Fruit fly (Drosophila melanogaster) whole organism, embryonic: Measurements from ENCODE around the gene kis.

Source experiments
- CG10979 ChIP-seq: fragments of 200-800 bp; sonication (Bioruptor generic); optimal IDR thresholded peaks from 2 replicates; lab custom pipeline; 2018; ENCODE audit warnings: missing biosample characterization, mild to moderate bottlenecking, missing genetic modification characterization, moderate library complexity
- CG13624 ChIP-seq: fragments of 200-800 bp; sonication (Bioruptor generic); optimal IDR thresholded peaks from 2 replicates; lab custom pipeline; 2016; ENCODE audit warnings: missing biosample characterization, missing genetic modification characterization
- CG16815 ChIP-seq: fragments of 200-800 bp; sonication (Bioruptor generic); optimal IDR thresholded peaks from 3 replicates; lab custom pipeline; 2017; ENCODE audit warnings: missing biosample characterization, mild to moderate bottlenecking, missing genetic modification characterization
- CG16863 ChIP-seq: fragments of 200-800 bp; sonication (Bioruptor generic); optimal IDR thresholded peaks from 3 replicates; lab custom pipeline; 2016; ENCODE audit warnings: missing biosample characterization, missing genetic modification characterization
- CG17361 ChIP-seq: fragments of 200-800 bp; sonication (Bioruptor generic); IDR thresholded peaks from 3 replicates; pipeline ENCODE4 v1.3.6; 2022; ENCODE audit warnings: missing biosample characterization, missing genetic modification characterization
- CG17612 ChIP-seq: fragments of 200-800 bp; sonication (Bioruptor generic); IDR thresholded peaks from 2 replicates; pipeline ENCODE4 v1.3.6; 2022; ENCODE audit warnings: missing biosample characterization, missing genetic modification characterization
- CG31441 ChIP-seq: fragments of 200-800 bp; sonication (Bioruptor generic); IDR thresholded peaks from 2 replicates; pipeline ENCODE4 v1.3.6; 2022; ENCODE audit warnings: missing biosample characterization, missing genetic modification characterization
- CG3163 ChIP-seq: fragments of 200-800 bp; sonication (Bioruptor generic); optimal IDR thresholded peaks from 3 replicates; lab custom pipeline; 2016; ENCODE audit warnings: missing biosample characterization, missing genetic modification characterization
- CG4404 ChIP-seq: fragments of 200-800 bp; sonication (Bioruptor generic); IDR thresholded peaks from 2 replicates; pipeline ENCODE4 v1.3.6; 2022; ENCODE audit warnings: missing biosample characterization, missing genetic modification characterization
- CG6175 ChIP-seq: fragments of 200-800 bp; sonication (Bioruptor generic); IDR thresholded peaks from 3 replicates; pipeline ENCODE4 v1.3.6; 2022; ENCODE audit warnings: missing biosample characterization, missing genetic modification characterization
- CG7928 ChIP-seq: fragments of 200-800 bp; sonication (Bioruptor generic); optimal IDR thresholded peaks from 2 replicates; lab custom pipeline; 2017; ENCODE audit warnings: missing biosample characterization, mild to moderate bottlenecking, missing genetic modification characterization
- CG8359 ChIP-seq: fragments of 200-800 bp; sonication (Bioruptor generic); optimal IDR thresholded peaks from 2 replicates; lab custom pipeline; 2017; ENCODE audit warnings: missing biosample characterization, mild to moderate bottlenecking, missing genetic modification characterization, borderline replicate concordance
- CG8765 ChIP-seq: fragments of 200-800 bp; sonication (Bioruptor generic); IDR thresholded peaks from 2 replicates; pipeline ENCODE4 v1.3.6; 2022; ENCODE audit warnings: missing biosample characterization, missing genetic modification characterization
- CG9437 ChIP-seq: fragments of 200-800 bp; sonication (Bioruptor generic); optimal IDR thresholded peaks from 2 replicates; lab custom pipeline; 2018; ENCODE audit warnings: missing biosample characterization, mild to moderate bottlenecking, missing genetic modification characterization
- Dll ChIP-seq: fragments of 200-800 bp; sonication (Bioruptor generic); IDR thresholded peaks from 4 replicates; pipeline ENCODE4 v1.3.6; 2022; ENCODE audit warnings: missing biosample characterization, missing genetic modification characterization; ENCODE audit not compliant: partially characterized antibody
- Ets65A ChIP-seq: fragments of 200-800 bp; sonication (Bioruptor generic); peaks from one replicate; lab custom pipeline; 2016; ENCODE audit warnings: missing biosample characterization, missing genetic modification characterization
- H15 ChIP-seq: fragments of 200-800 bp; sonication (Bioruptor generic); IDR thresholded peaks from 3 replicates; pipeline ENCODE4 v1.3.6; 2022; ENCODE audit warnings: missing biosample characterization, missing genetic modification characterization
- Hmx ChIP-seq: fragments of 200-800 bp; sonication (Bioruptor generic); optimal IDR thresholded peaks from 2 replicates; lab custom pipeline; 2016; ENCODE audit warnings: missing biosample characterization, missing genetic modification characterization
- Hr51 ChIP-seq, 2 experiments: fragments of 200-800 bp; sonication (Bioruptor generic); optimal IDR thresholded peaks; 2 replicates in 1 of 2; 3 replicates in 1 of 2; lab custom pipeline; 2016 to 2018; ENCODE audit warnings: missing biosample characterization in 2 of 2, missing genetic modification characterization in 2 of 2, mild to moderate bottlenecking in 1 of 2, moderate library complexity in 1 of 2
- MESR4 ChIP-seq: fragments of 200-800 bp; sonication (Bioruptor generic); optimal IDR thresholded peaks from 2 replicates; lab custom pipeline; 2018; ENCODE audit warnings: missing biosample characterization, mild to moderate bottlenecking, missing genetic modification characterization, moderate library complexity
- MTF-1 ChIP-seq: fragments of 200-800 bp; sonication (Bioruptor generic); optimal IDR thresholded peaks from 2 replicates; lab custom pipeline; 2018; ENCODE audit warnings: missing biosample characterization, mild to moderate bottlenecking, missing genetic modification characterization, borderline replicate concordance
- Max ChIP-seq: fragments of 200-800 bp; sonication (Bioruptor generic); optimal IDR thresholded peaks from 2 replicates; lab custom pipeline; 2016; ENCODE audit warnings: missing biosample characterization, mild to moderate bottlenecking, missing genetic modification characterization
- Opbp ChIP-seq: fragments of 200-800 bp; sonication (Bioruptor generic); IDR thresholded peaks from 3 replicates; pipeline ENCODE4 v1.3.6; 2022; ENCODE audit warnings: missing biosample characterization, missing genetic modification characterization; ENCODE audit not compliant: partially characterized antibody
- PHDP ChIP-seq: fragments of 200-800 bp; sonication (Bioruptor generic); optimal IDR thresholded peaks from 3 replicates; lab custom pipeline; 2018; ENCODE audit warnings: missing biosample characterization, mild to moderate bottlenecking, missing genetic modification characterization, moderate library complexity
- Poxn ChIP-seq: fragments of 200-800 bp; sonication (Bioruptor generic); IDR thresholded peaks from 2 replicates; pipeline ENCODE4 v1.3.6; 2022; ENCODE audit warnings: missing biosample characterization, missing genetic modification characterization
- Rx ChIP-seq: fragments of 200-800 bp; sonication (Bioruptor generic); IDR thresholded peaks from 2 replicates; pipeline ENCODE4 v1.3.6; 2022; ENCODE audit warnings: missing biosample characterization, missing genetic modification characterization
- Stat92E ChIP-seq, 3 experiments: fragments of >200 bp in 2 of 3; fragments of 200-800 bp in 1 of 3; sonication (Bioruptor generic) in 1 of 3; optimal IDR thresholded peaks; 2 replicates each; lab custom pipeline; 2017 to 2019; ENCODE audit warnings: missing biosample characterization in 3 of 3, missing genetic modification characterization in 3 of 3, mild to moderate bottlenecking in 1 of 3, moderate library complexity in 1 of 3
- ac ChIP-seq: fragments of 200-800 bp; sonication (Bioruptor generic); optimal IDR thresholded peaks from 3 replicates; lab custom pipeline; 2017; ENCODE audit warnings: missing biosample characterization, mild to moderate bottlenecking, missing genetic modification characterization
- chm ChIP-seq: fragments of 200-800 bp; sonication (Bioruptor generic); IDR thresholded peaks from 2 replicates; pipeline ENCODE4 v1.3.6; 2022; ENCODE audit warnings: missing biosample characterization, missing genetic modification characterization
- chn ChIP-seq: fragments of 200-800 bp; sonication (Bioruptor generic); optimal IDR thresholded peaks from 2 replicates; lab custom pipeline; 2016; ENCODE audit warnings: missing biosample characterization, missing genetic modification characterization
- corto ChIP-seq: fragments of 200-800 bp; sonication (Bioruptor generic); optimal IDR thresholded peaks from 2 replicates; lab custom pipeline; 2016; ENCODE audit warnings: missing biosample characterization, mild to moderate bottlenecking, missing genetic modification characterization, moderate library complexity
- dmrt99B ChIP-seq: fragments of 200-800 bp; sonication (Bioruptor generic); optimal IDR thresholded peaks from 2 replicates; lab custom pipeline; 2018; ENCODE audit warnings: missing biosample characterization, mild to moderate bottlenecking, missing genetic modification characterization, moderate library complexity
- gem ChIP-seq: fragments of 200-800 bp; sonication (Bioruptor generic); optimal IDR thresholded peaks from 2 replicates; lab custom pipeline; 2019; ENCODE audit warnings: missing biosample characterization, mild to moderate bottlenecking, missing genetic modification characterization, moderate library complexity
- grn ChIP-seq: fragments of 200-800 bp; sonication (Bioruptor generic); optimal IDR thresholded peaks from 3 replicates; lab custom pipeline; 2017; ENCODE audit warnings: missing biosample characterization, missing genetic modification characterization
- kah ChIP-seq: fragments of 200-800 bp; sonication (Bioruptor generic); optimal IDR thresholded peaks from 2 replicates; lab custom pipeline; 2018; ENCODE audit warnings: missing biosample characterization, mild to moderate bottlenecking, missing genetic modification characterization
- klu ChIP-seq: fragments of 200-800 bp; sonication (Bioruptor generic); IDR thresholded peaks from 2 replicates; pipeline ENCODE4 v1.3.6; 2022; ENCODE audit warnings: missing biosample characterization, missing genetic modification characterization
- lbe ChIP-seq: fragments of 200-800 bp; sonication (Bioruptor generic); optimal IDR thresholded peaks from 2 replicates; lab custom pipeline; 2016; ENCODE audit warnings: missing biosample characterization, mild to moderate bottlenecking, missing genetic modification characterization
- maf-S ChIP-seq: fragments of 200-800 bp; sonication (Bioruptor generic); optimal IDR thresholded peaks from 2 replicates; lab custom pipeline; 2016; ENCODE audit warnings: missing biosample characterization, missing genetic modification characterization
- mam ChIP-seq: fragments of 200-800 bp; sonication (Bioruptor generic); optimal IDR thresholded peaks from 3 replicates; lab custom pipeline; 2016; ENCODE audit warnings: missing biosample characterization, missing genetic modification characterization
- mirr ChIP-seq: fragments of 200-800 bp; sonication (Bioruptor generic); optimal IDR thresholded peaks from 3 replicates; lab custom pipeline; 2018; ENCODE audit warnings: missing biosample characterization, mild to moderate bottlenecking, missing genetic modification characterization
- nom ChIP-seq: fragments of 200-800 bp; sonication (Bioruptor generic); optimal IDR thresholded peaks from 2 replicates; lab custom pipeline; 2017; ENCODE audit warnings: missing biosample characterization, missing genetic modification characterization, mild to moderate bottlenecking, moderate library complexity, missing genetic modification reagents
- scrt ChIP-seq: fragments of 200-800 bp; sonication (Bioruptor generic); optimal IDR thresholded peaks from 2 replicates; lab custom pipeline; 2018; ENCODE audit warnings: missing biosample characterization, mild to moderate bottlenecking, missing genetic modification characterization, moderate library complexity
- sens-2 ChIP-seq: fragments of 200-800 bp; sonication (Bioruptor generic); IDR thresholded peaks from 2 replicates; pipeline ENCODE4 v1.3.6; 2022; ENCODE audit warnings: missing biosample characterization, missing genetic modification characterization
- twi ChIP-seq: fragments of 200-800 bp; optimal IDR thresholded peaks from 2 replicates; lab custom pipeline; 2019; ENCODE audit warnings: missing biosample characterization, mild to moderate bottlenecking, missing genetic modification characterization, moderate library complexity
- tx ChIP-seq: fragments of 200-800 bp; sonication (Bioruptor generic); optimal IDR thresholded peaks from 2 replicates; lab custom pipeline; 2016; ENCODE audit warnings: missing biosample characterization, missing genetic modification characterization
- unpg ChIP-seq: fragments of 200-800 bp; sonication (Bioruptor generic); optimal IDR thresholded peaks from 3 replicates; lab custom pipeline; 2018; ENCODE audit warnings: missing biosample characterization, mild to moderate bottlenecking, missing genetic modification characterization, moderate library complexity
- vvl ChIP-seq: fragments of 200-800 bp; sonication (Bioruptor generic); IDR thresholded peaks from 2 replicates; pipeline ENCODE4 v1.3.6; 2022; ENCODE audit warnings: missing biosample characterization, missing genetic modification characterization
- yki ChIP-seq: fragments of >200 bp; optimal IDR thresholded peaks from 3 replicates; lab custom pipeline; 2018
- z ChIP-seq: fragments of 200-800 bp; sonication (Bioruptor generic); IDR thresholded peaks from 3 replicates; pipeline ENCODE4 v1.3.6; 2022; ENCODE audit warnings: missing biosample characterization, missing genetic modification characterization

Gene kis

dm6 chr2L:249048-249825 is 1.4 kb downstream of the kis start (continued):
- TF ChIP-seq CG6175 (GFP tag; lab: Robert Waterston, UW): no peak
- TF ChIP-seq unpg (GFP tag; lab: Kevin White, UChicago): peak; percentile 5
- peak; percentile 2 for TF ChIP-seq corto
- no peak for TF ChIP-seq CG7928 (GFP tag; lab: Kevin White, UChicago)
- peak; percentile 32 for TF ChIP-seq CG16863
- TF ChIP-seq Stat92E (GFP tag; optimal IDR thresholded peaks at IDR 0.05; lab: Kevin White, UChicago): peak in 1 of 3 experiments; percentile 15
- TF ChIP-seq grn: no peak
- TF ChIP-seq mirr (GFP tag; lab: Kevin White, UChicago): no peak
- no peak for TF ChIP-seq CG8765 (GFP tag; lab: Robert Waterston, UW)
- TF ChIP-seq Dll (GFP tag; lab: Robert Waterston, UW): peak; percentile 54; the same call in 3 of the 4 replicates
- no peak for TF ChIP-seq MESR4 (GFP tag; lab: Kevin White, UChicago)
- TF ChIP-seq mam (GFP tag; lab: Kevin White, UChicago): no peak
- no peak for TF ChIP-seq CG9437 (GFP tag; lab: Kevin White, UChicago)
- no peak for TF ChIP-seq Opbp (GFP tag; lab: Robert Waterston, UW)
- no peak for TF ChIP-seq tx (GFP tag; lab: Kevin White, UChicago)
- peak; percentile 15 for TF ChIP-seq CG10979
- TF ChIP-seq scrt (GFP tag; lab: Kevin White, UChicago): peak; percentile 39
- TF ChIP-seq chm (GFP tag; lab: Robert Waterston, UW): peak; percentile 50
- TF ChIP-seq CG13624: peak; percentile 13
- peak; percentile 32 for TF ChIP-seq Ets65A (GFP tag; lab: Kevin White, UChicago)
- no peak for TF ChIP-seq CG17612 (GFP tag; lab: Robert Waterston, UW)
- no peak for TF ChIP-seq Rx (GFP tag; lab: Robert Waterston, UW)
- no peak for TF ChIP-seq maf-S (GFP tag; lab: Kevin White, UChicago)
- no peak for TF ChIP-seq CG8359
- TF ChIP-seq H15 (GFP tag; lab: Robert Waterston, UW): no peak
- TF ChIP-seq kah (GFP tag; lab: Kevin White, UChicago): peak; percentile 7
- TF ChIP-seq vvl (GFP tag; lab: Robert Waterston, UW): peak; percentile 65
- peak; percentile 47 for TF ChIP-seq gem (tag; lab: Kevin White, UChicago)
- peak; percentile 87 for TF ChIP-seq CG3163
- no peak for TF ChIP-seq ac
- TF ChIP-seq CG4404: no peak
- no peak for TF ChIP-seq MTF-1
- no peak for TF ChIP-seq Hmx
- peak; percentile 79 for TF ChIP-seq yki
- TF ChIP-seq Poxn (GFP tag; lab: Robert Waterston, UW): no peak
- peak; percentile 13 for TF ChIP-seq dmrt99B (tag; lab: Kevin White, UChicago)
- TF ChIP-seq nom (GFP tag; lab: Kevin White, UChicago): peak; percentile 84
- 0 out of 3 replicates have a peak, but pooled peaks have one; percentile 22 for TF ChIP-seq CG17361 (GFP tag; lab: Robert Waterston, UW)
- TF ChIP-seq Max (GFP tag; lab: Kevin White, UChicago): no peak
- TF ChIP-seq twi (tag; lab: Kevin White, UChicago): no peak
- TF ChIP-seq klu (GFP tag; lab: Robert Waterston, UW): no peak
- peak; percentile 73; the same call in 2 of the 3 replicates for TF ChIP-seq z (GFP tag; lab: Robert Waterston, UW)
- TF ChIP-seq lbe: no peak
- TF ChIP-seq PHDP (tag; lab: Kevin White, UChicago): no peak
- peak; percentile 25; the same call in 1 of the 2 replicates for TF ChIP-seq CG31441 (GFP tag; lab: Robert Waterston, UW)
- TF ChIP-seq sens-2: no peak
- TF ChIP-seq chn: no peak
- no peak for TF ChIP-seq CG16815 (GFP tag; lab: Kevin White, UChicago)
- TF ChIP-seq Hr51 (GFP tag; optimal IDR thresholded peaks at IDR 0.05; lab: Kevin White, UChicago): no peak
